5 fruit fly cellular contexts compared by ENCODE assay signal in the genomic region with DNA sequence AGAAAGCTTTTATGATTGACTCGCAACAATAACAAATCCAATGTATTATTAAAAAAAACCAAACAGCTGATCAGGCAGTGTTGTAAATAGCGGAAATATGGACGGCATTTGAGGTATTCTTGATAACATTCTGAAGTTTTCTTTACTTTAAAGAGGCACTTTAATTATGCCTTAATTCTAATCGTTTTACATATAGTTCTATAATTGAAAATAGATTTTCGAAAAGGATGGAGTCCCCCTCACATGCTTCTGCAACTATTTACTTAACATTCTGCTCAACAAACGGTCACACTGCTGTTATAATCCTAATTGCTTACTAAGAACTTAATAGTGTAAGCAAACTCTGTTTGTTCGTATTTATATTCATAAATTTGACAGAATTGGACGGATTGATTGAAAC.
TF ChIP-seq lines count a peak whose summit lies in the region.

CG10068 (minus strand) TSS at position 62 of the 400 bp plus-strand sequence.

- peak; percentile 62 for TF ChIP-seq CTCF in whole organism, embryonic (GFP tag; optimal IDR thresholded peaks at IDR 0.05; lab: Kevin White, UChicago)

TF ChIP-seq in whole organism, adult, 20 proteins besides CTCF, POLR2A, EP300 and RAD21 (continues in another document):
- peak; percentile 88 for TF ChIP-seq CG5204 (GFP tag; optimal IDR thresholded peaks at IDR 0.05; lab: Kevin White, UChicago)
- TF ChIP-seq CG11617 (GFP tag; optimal IDR thresholded peaks at IDR 0.05; lab: Kevin White, UChicago), result peak; percentile 91
- peak; percentile 94 for TF ChIP-seq Crg-1 (GFP tag; optimal IDR thresholded peaks at IDR 0.05; lab: Kevin White, UChicago)
- peak; percentile 84 for TF ChIP-seq tj (GFP tag; optimal IDR thresholded peaks at IDR 0.05; lab: Kevin White, UChicago)
- peak; percentile 86 for TF ChIP-seq CG14711 (tag; optimal IDR thresholded peaks at IDR 0.05; lab: Kevin White, UChicago)
- TF ChIP-seq Hr96 (GFP tag; optimal IDR thresholded peaks at IDR 0.05; lab: Kevin White, UChicago), result peak; percentile 82
- peak; percentile 83 for TF ChIP-seq CG33017 (tag; optimal IDR thresholded peaks at IDR 0.05; lab: Kevin White, UChicago)
- TF ChIP-seq ovo (GFP tag; optimal IDR thresholded peaks at IDR 0.05; lab: Kevin White, UChicago), result peak; percentile 42
- peak; percentile 65 for TF ChIP-seq cic (GFP tag; optimal IDR thresholded peaks at IDR 0.05; lab: Kevin White, UChicago)
- TF ChIP-seq Mnt (GFP tag; optimal IDR thresholded peaks at IDR 0.05; lab: Kevin White, UChicago), result peak; percentile 86
- peak; percentile 86 for TF ChIP-seq CG7045 (GFP tag; optimal IDR thresholded peaks at IDR 0.05; lab: Kevin White, UChicago)
- TF ChIP-seq CG12768 (GFP tag; optimal IDR thresholded peaks at IDR 0.05; lab: Kevin White, UChicago), result peak; percentile 85
- peak; percentile 91 for TF ChIP-seq CG7101 (tag; optimal IDR thresholded peaks at IDR 0.05; lab: Kevin White, UChicago)
- TF ChIP-seq bab1 (GFP tag; optimal IDR thresholded peaks at IDR 0.05; lab: Kevin White, UChicago), result peak; percentile 93
- TF ChIP-seq toe (GFP tag; optimal IDR thresholded peaks at IDR 0.05; lab: Kevin White, UChicago), result peak; percentile 84
- peak; percentile 71 for TF ChIP-seq Clk (GFP tag; optimal IDR thresholded peaks at IDR 0.05; lab: Kevin White, UChicago)
- TF ChIP-seq CG1620 (GFP tag; optimal IDR thresholded peaks at IDR 0.05; lab: Kevin White, UChicago), result peak; percentile 93

TF ChIP-seq in whole organism, embryonic, 481 proteins besides CTCF, POLR2A, EP300 and RAD21 (continues in another document):
- TF ChIP-seq dan (GFP tag; IDR thresholded peaks at IDR 0.05; lab: Robert Waterston, UW) (no peak), CG34224 (GFP tag; IDR thresholded peaks at IDR 0.05; lab: Robert Waterston, UW; ENCODE audit: partially characterized antibody) (peak; percentile 48; the same call in 2 of the 3 replicates), crc (GFP tag; optimal IDR thresholded peaks at IDR 0.05; lab: Kevin White, UChicago) (peak; percentile 76), jing (GFP tag; optimal IDR thresholded peaks at IDR 0.05; lab: Kevin White, UChicago) (peak; percentile 72), dm (GFP tag; optimal IDR thresholded peaks at IDR 0.05; lab: Kevin White, UChicago) (peak; percentile 62), sr (GFP tag; IDR thresholded peaks at IDR 0.05; lab: Robert Waterston, UW) (no peak; the same call in 1 of the 3 replicates), wor (GFP tag; IDR thresholded peaks at IDR 0.05; lab: Robert Waterston, UW) (peak; percentile 79), CG4360 (GFP tag; IDR thresholded peaks at IDR 0.05; lab: Robert Waterston, UW) (peak; percentile 68), MESR4 (GFP tag; optimal IDR thresholded peaks at IDR 0.05; lab: Kevin White, UChicago) (peak; percentile 41), CG18599 (GFP tag; optimal IDR thresholded peaks at IDR 0.05; lab: Kevin White, UChicago) (peak; percentile 89), crol (GFP tag; IDR thresholded peaks at IDR 0.05; lab: Robert Waterston, UW) (peak; percentile 45; the same call in 1 of the 2 replicates), caup (GFP tag; optimal IDR thresholded peaks at IDR 0.05; lab: Kevin White, UChicago; ENCODE audit: severe bottlenecking) (peak; percentile 88), org-1 (GFP tag; optimal IDR thresholded peaks at IDR 0.05; lab: Kevin White, UChicago) (peak; percentile 73), CG9215 (GFP tag; IDR thresholded peaks at IDR 0.05; lab: Robert Waterston, UW) (no peak; the same call in 1 of the 2 replicates), unpg (GFP tag; optimal IDR thresholded peaks at IDR 0.05; lab: Kevin White, UChicago) (peak; percentile 93), CG15696 (tag; optimal IDR thresholded peaks at IDR 0.05; lab: Kevin White, UChicago) (peak; percentile 85)

TF ChIP-seq in whole organism, prepupa, 60 proteins besides CTCF, POLR2A, EP300 and RAD21 (continues in another document):
- TF ChIP-seq acj6 (GFP tag; optimal IDR thresholded peaks at IDR 0.05; lab: Kevin White, UChicago), result peak; percentile 77
- TF ChIP-seq fkh (GFP tag; optimal IDR thresholded peaks at IDR 0.05; lab: Kevin White, UChicago), result peak; percentile 97
- peak; percentile 38 for TF ChIP-seq CG8319 (GFP tag; optimal IDR thresholded peaks at IDR 0.05; lab: Kevin White, UChicago)
- peak; percentile 84 for TF ChIP-seq CG31627 (GFP tag; optimal IDR thresholded peaks at IDR 0.05; lab: Kevin White, UChicago)
- peak; percentile 96 for TF ChIP-seq svp (GFP tag; lab: Kevin White, UChicago)
- TF ChIP-seq CG4318 (GFP tag; optimal IDR thresholded peaks at IDR 0.05; lab: Kevin White, UChicago), result peak; percentile 30
- TF ChIP-seq lz (GFP tag; optimal IDR thresholded peaks at IDR 0.05; lab: Kevin White, UChicago), result peak; percentile 90
- peak; percentile 79 for TF ChIP-seq OdsH (GFP tag; optimal IDR thresholded peaks at IDR 0.05; lab: Kevin White, UChicago)
- TF ChIP-seq CG32006 (GFP tag; optimal IDR thresholded peaks at IDR 0.05; lab: Kevin White, UChicago), result no peak
- peak; percentile 4 for TF ChIP-seq fd85E (GFP tag; optimal IDR thresholded peaks at IDR 0.05; lab: Kevin White, UChicago)
- peak; percentile 61 for TF ChIP-seq CG6808 (GFP tag; optimal IDR thresholded peaks at IDR 0.05; lab: Kevin White, UChicago)
- peak; percentile 91 for TF ChIP-seq dsx (GFP tag; optimal IDR thresholded peaks at IDR 0.05; lab: Kevin White, UChicago; ENCODE audit: poor library complexity, severe bottlenecking)
- TF ChIP-seq Eip75B (GFP tag; optimal IDR thresholded peaks at IDR 0.05; lab: Kevin White, UChicago), result peak; percentile 88
- TF ChIP-seq CG8119 (GFP tag; IDR thresholded peaks at IDR 0.05; lab: Robert Waterston, UW), result peak; percentile 66
- TF ChIP-seq CG9139 (GFP tag; optimal IDR thresholded peaks at IDR 0.05; lab: Kevin White, UChicago), result peak; percentile 11
- TF ChIP-seq Blimp-1 (GFP tag; optimal IDR thresholded peaks at IDR 0.05; lab: Kevin White, UChicago), result peak; percentile 49
- peak; percentile 7 for TF ChIP-seq Hr38 (GFP tag; optimal IDR thresholded peaks at IDR 0.05; lab: Kevin White, UChicago)
- TF ChIP-seq Ets21C (GFP tag; optimal IDR thresholded peaks at IDR 0.05; lab: Kevin White, UChicago), result peak; percentile 81

TF ChIP-seq in whole organism, pupa, 21 proteins besides CTCF, POLR2A, EP300 and RAD21 (continues in another document):
- TF ChIP-seq CG8159 (tag; optimal IDR thresholded peaks at IDR 0.05; lab: Kevin White, UChicago) (peak; percentile 77), gl (tag; optimal IDR thresholded peaks at IDR 0.05; lab: Kevin White, UChicago) (peak; percentile 56), CG17806 (tag; optimal IDR thresholded peaks at IDR 0.05; lab: Kevin White, UChicago) (peak; percentile 80), Snoo (tag; optimal IDR thresholded peaks at IDR 0.05; lab: Kevin White, UChicago) (peak; percentile 75), Ets98B (GFP tag; IDR thresholded peaks at IDR 0.05; lab: Robert Waterston, UW) (peak; percentile 91), fd96Ca (GFP tag; IDR thresholded peaks at IDR 0.05; lab: Robert Waterston, UW) (no peak), CG34367 (tag; optimal IDR thresholded peaks at IDR 0.05; lab: Kevin White, UChicago) (peak; percentile 61), CG8301 (tag; optimal IDR thresholded peaks at IDR 0.05; lab: Kevin White, UChicago) (peak; percentile 78), CG32121 (GFP tag; IDR thresholded peaks at IDR 0.05; lab: Robert Waterston, UW) (peak; percentile 77), D1 (tag; optimal IDR thresholded peaks at IDR 0.05; lab: Kevin White, UChicago) (peak; percentile 10), CG10348 (GFP tag; IDR thresholded peaks at IDR 0.05; lab: Robert Waterston, UW) (no peak), Pif1B (GFP tag; optimal IDR thresholded peaks at IDR 0.05; lab: Kevin White, UChicago) (peak; percentile 84), CG13204 (GFP tag; optimal IDR thresholded peaks at IDR 0.05; lab: Kevin White, UChicago) (no peak), CG4496 (GFP tag; IDR thresholded peaks at IDR 0.05; lab: Robert Waterston, UW) (peak; percentile 93; the same call in 2 of the 3 replicates), CG15710 (tag; optimal IDR thresholded peaks at IDR 0.05; lab: Kevin White, UChicago) (peak; percentile 80), CG12605 (GFP tag; IDR thresholded peaks at IDR 0.05; lab: Robert Waterston, UW) (peak; percentile 76), Pif1A (GFP tag; optimal IDR thresholded peaks at IDR 0.05; lab: Kevin White, UChicago) (peak; percentile 76), CG14655 (GFP tag; optimal IDR thresholded peaks at IDR 0.05; lab: Kevin White, UChicago) (no peak), EcR (GFP tag; optimal IDR thresholded peaks at IDR 0.05; lab: Kevin White, UChicago) (no peak), CG9948 (tag; optimal IDR thresholded peaks at IDR 0.05; lab: Kevin White, UChicago) (peak; percentile 67)

TF ChIP-seq in whole organism, wandering third instar larva, 38 proteins besides CTCF, POLR2A, EP300 and RAD21 (continues in another document):
- TF ChIP-seq pan (optimal IDR thresholded peaks at IDR 0.05; lab: Kevin White, UChicago), result no peak
- peak; percentile 82 for TF ChIP-seq Sp1 (GFP tag; optimal IDR thresholded peaks at IDR 0.05; lab: Kevin White, UChicago)
- TF ChIP-seq usp (GFP tag; optimal IDR thresholded peaks at IDR 0.05; lab: Kevin White, UChicago), result no peak
- peak; percentile 88 for TF ChIP-seq Hnf4 (GFP tag; optimal IDR thresholded peaks at IDR 0.05; lab: Kevin White, UChicago)
- TF ChIP-seq psq (GFP tag; optimal IDR thresholded peaks at IDR 0.05; lab: Kevin White, UChicago), result peak; percentile 69
- peak; percentile 91 for TF ChIP-seq sv (GFP tag; optimal IDR thresholded peaks at IDR 0.05; lab: Kevin White, UChicago)
- peak; percentile 81 for TF ChIP-seq ey (GFP tag; optimal IDR thresholded peaks at IDR 0.05; lab: Kevin White, UChicago)
- peak; percentile 81 for TF ChIP-seq Hr83 (GFP tag; optimal IDR thresholded peaks at IDR 0.05; lab: Kevin White, UChicago; ENCODE audit: poor library complexity, severe bottlenecking)
- TF ChIP-seq Dfd (GFP tag; optimal IDR thresholded peaks at IDR 0.05; lab: Kevin White, UChicago), result no peak
- TF ChIP-seq brk (GFP tag; optimal IDR thresholded peaks at IDR 0.05; lab: Kevin White, UChicago), result peak; percentile 80
- no peak for TF ChIP-seq Hr78 (GFP tag; optimal IDR thresholded peaks at IDR 0.05; lab: Kevin White, UChicago)
- peak; percentile 73 for TF ChIP-seq tai (GFP tag; optimal IDR thresholded peaks at IDR 0.05; lab: Kevin White, UChicago)
- peak; percentile 87 for TF ChIP-seq Jra (GFP tag; optimal IDR thresholded peaks at IDR 0.05; lab: Kevin White, UChicago)
- TF ChIP-seq br (GFP tag; optimal IDR thresholded peaks at IDR 0.05; lab: Kevin White, UChicago), result peak; percentile 88
- peak; percentile 77 for TF ChIP-seq dsf (GFP tag; optimal IDR thresholded peaks at IDR 0.05; lab: Kevin White, UChicago; ENCODE audit: borderline replicate concordance)
- TF ChIP-seq lola (GFP tag; optimal IDR thresholded peaks at IDR 0.05; lab: Kevin White, UChicago), result no peak
- TF ChIP-seq fru (GFP tag; optimal IDR thresholded peaks at IDR 0.05; lab: Kevin White, UChicago), result peak; percentile 84
- peak; percentile 60 for TF ChIP-seq CG9705 (GFP tag; optimal IDR thresholded peaks at IDR 0.05; lab: Kevin White, UChicago)
- peak; percentile 86 for TF ChIP-seq sage (GFP tag; optimal IDR thresholded peaks at IDR 0.05; lab: Kevin White, UChicago)
- peak; percentile 82 for TF ChIP-seq rgr (GFP tag; optimal IDR thresholded peaks at IDR 0.05; lab: Kevin White, UChicago)
- TF ChIP-seq Vsx2 (GFP tag; optimal IDR thresholded peaks at IDR 0.05; lab: Kevin White, UChicago; ENCODE audit: partially characterized antibody), result no peak
